Worm (Caenorhabditis elegans) whole organism, early embryonic: Measurements from ENCODE around the gene ZC178.2.

Experiments
- B0310.2 ChIP-seq: sonication (generic microtip); optimal IDR thresholded peaks from 2 replicates; lab custom pipeline; 2016; ENCODE audit warnings: mild to moderate bottlenecking, missing genetic modification characterization, missing compliant biosample characterization
- F13C5.2 ChIP-seq: sonication (generic microtip); optimal IDR thresholded peaks from 2 replicates; lab custom pipeline; 2017; ENCODE audit warnings: mild to moderate bottlenecking, missing genetic modification characterization, inconsistent platforms, missing compliant biosample characterization
- aly-1 ChIP-seq: sonication (generic microtip); optimal IDR thresholded peaks from 2 replicates; lab custom pipeline; 2016; ENCODE audit warnings: missing genetic modification characterization, missing compliant biosample characterization
- ama-1 ChIP-seq: fragments of 150-350 bp; optimal IDR thresholded peaks from 2 replicates; lab custom pipeline; 2014
- ceh-13 ChIP-seq: fragments of 200-800 bp; sonication (Bioruptor generic); optimal IDR thresholded peaks from 2 replicates; lab custom pipeline; 2018; ENCODE audit warnings: mild to moderate bottlenecking, missing genetic modification characterization, missing compliant biosample characterization
- ceh-36 ChIP-seq: sonication (generic microtip); optimal IDR thresholded peaks from 2 replicates; lab custom pipeline; 2016; ENCODE audit warnings: missing genetic modification characterization, inconsistent platforms, missing compliant biosample characterization
- ets-7 ChIP-seq: sonication (generic microtip); optimal IDR thresholded peaks from 2 replicates; lab custom pipeline; 2016; ENCODE audit warnings: missing genotype, missing genetic modification characterization, missing compliant biosample characterization
- flt-1 ChIP-seq: fragments of 200-800 bp; sonication (Bioruptor generic); IDR thresholded peaks from 2 replicates; pipeline ENCODE4 v1.3.6; 2022; ENCODE audit warnings: missing genetic modification characterization, missing compliant biosample characterization
- hmbx-1 ChIP-seq: sonication (generic microtip); optimal IDR thresholded peaks from 2 replicates; lab custom pipeline; 2016; ENCODE audit warnings: mild to moderate bottlenecking, missing genetic modification characterization, missing compliant biosample characterization
- hmg-4 ChIP-seq: fragments of 200-800 bp; sonication (Bioruptor generic); optimal IDR thresholded peaks from 2 replicates; lab custom pipeline; 2018; ENCODE audit warnings: mild to moderate bottlenecking, missing genetic modification characterization, missing compliant biosample characterization
- hnd-1 ChIP-seq: sonication (generic microtip); optimal IDR thresholded peaks from 2 replicates; lab custom pipeline; 2016; ENCODE audit warnings: missing genetic modification characterization, missing compliant biosample characterization
- pes-1 ChIP-seq: fragments of 200-800 bp; sonication (Bioruptor generic); IDR thresholded peaks from 2 replicates; pipeline ENCODE4 v1.3.6; 2022; ENCODE audit warnings: missing genetic modification reagents, missing genetic modification characterization, missing compliant biosample characterization
- scrt-1 ChIP-seq: fragments of 200-800 bp; sonication (Bioruptor generic); IDR thresholded peaks from 2 replicates; pipeline ENCODE4 v1.3.6; 2022; ENCODE audit warnings: missing genetic modification characterization, missing compliant biosample characterization
- sea-1 ChIP-seq: fragments of 200-800 bp; sonication (Bioruptor generic); conservative IDR thresholded peaks from 2 replicates; pipeline ENCODE4 v1.3.6; 2022; ENCODE audit warnings: missing genetic modification characterization, missing compliant biosample characterization
- tbx-11 ChIP-seq: fragments of 200-800 bp; sonication (Bioruptor generic); IDR thresholded peaks from 2 replicates; pipeline ENCODE4 v1.3.6; 2022; ENCODE audit warnings: missing genetic modification characterization, missing compliant biosample characterization
- tbx-37 ChIP-seq: fragments of 200-800 bp; sonication (Bioruptor generic); conservative IDR thresholded peaks from 2 replicates; pipeline ENCODE4 v1.3.6; 2022; ENCODE audit warnings: missing genetic modification reagents, missing genetic modification characterization, missing compliant biosample characterization
- tra-4 ChIP-seq: sonication (generic microtip); optimal IDR thresholded peaks from 2 replicates; lab custom pipeline; 2017; ENCODE audit warnings: missing genetic modification characterization, missing compliant biosample characterization

ZC178.2 gene

DNA sequence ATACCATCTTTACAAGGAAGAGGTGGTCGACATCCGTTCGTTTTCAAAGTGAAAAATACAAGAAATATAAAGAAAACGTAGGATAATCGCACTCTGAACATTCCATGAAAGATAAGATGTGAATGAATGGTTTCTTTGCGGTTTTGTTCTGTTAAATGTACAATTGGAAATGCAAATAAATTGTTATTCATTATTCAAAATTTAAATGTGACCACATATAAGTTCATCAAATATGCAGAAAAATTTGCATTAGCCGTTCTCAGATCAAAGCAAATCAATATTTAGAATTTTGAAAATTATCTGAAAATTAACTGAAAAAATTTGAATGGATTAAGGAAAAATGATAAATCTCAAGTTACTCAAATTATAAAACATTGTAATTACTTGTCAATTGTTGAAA, at the start of gene ZC178.2:
TSS of gene ZC178.2 (minus strand) at position 101 of the 400 bp plus-strand sequence.
- TF ChIP-seq B0310.2 (tag; lab: Kevin White, UChicago) (no peak), tbx-11 (no peak), sea-1 (no peak), hnd-1 (no peak), hmbx-1 (tag; lab: Kevin White, UChicago) (no peak), ceh-36 (no peak), ama-1 (no peak), flt-1 (GFP tag; lab: Robert Waterston, UW) (no peak), hmg-4 (GFP tag; lab: Kevin White, UChicago) (no peak)

DNA sequence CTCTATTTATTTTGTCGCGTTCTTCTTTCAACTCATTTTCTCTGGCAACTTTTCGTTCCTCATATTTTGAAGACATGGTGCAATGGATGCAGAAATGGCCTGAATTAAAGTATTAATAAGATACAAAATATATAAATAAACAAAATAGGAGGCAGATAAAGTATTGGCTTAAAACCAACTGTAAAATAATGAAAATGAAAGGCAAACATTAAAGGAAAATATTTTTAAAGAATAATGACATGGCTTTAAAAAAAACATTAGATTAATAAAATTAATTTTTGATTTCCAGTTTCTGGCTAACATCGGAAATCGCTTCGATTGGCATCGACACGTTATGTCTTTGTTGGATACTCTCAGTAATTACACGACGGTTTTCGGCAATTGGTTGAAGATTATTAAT, 48.6 kb upstream of the ZC178.2 start, which contains the start of gene ddn-1:
TSS of gene ddn-1 (minus strand) at position 101 of the 400 bp plus-strand sequence.
- TF ChIP-seq tbx-37 (GFP tag; lab: Robert Waterston, UW) (no peak), B0310.2 (tag; lab: Kevin White, UChicago) (no peak), aly-1 (tag; lab: Kevin White, UChicago) (no peak), ceh-36 (no peak), pes-1 (GFP tag; lab: Robert Waterston, UW) (no peak), F13C5.2 (tag; lab: Kevin White, UChicago) (no peak), hmbx-1 (tag; lab: Kevin White, UChicago) (no peak), ama-1 (no peak)

DNA sequence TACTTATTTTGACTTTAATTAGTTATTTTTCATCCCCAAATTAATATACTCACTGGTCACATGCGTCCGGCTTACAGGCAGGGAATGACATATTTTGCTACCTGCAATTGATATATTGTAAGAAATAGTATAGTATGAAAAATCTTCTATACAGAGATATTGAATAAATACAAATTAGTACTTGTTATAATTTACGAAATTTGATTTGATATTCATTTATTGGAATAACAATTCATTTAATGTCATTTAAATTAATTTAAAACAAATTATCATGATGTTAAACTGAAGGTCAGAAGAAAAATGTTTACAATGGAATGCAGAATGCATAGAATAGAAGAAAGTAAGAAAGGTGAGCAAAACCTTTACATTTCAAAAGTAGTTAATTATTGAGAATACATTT, 46.8 kb upstream of the ZC178.2 start, which contains the start of gene B0507.7:
TSS of gene B0507.7 (minus strand) at position 101 of the 400 bp plus-strand sequence.
- TF ChIP-seq ceh-36 (no peak), tra-4 (tag; lab: Kevin White, UChicago) (no peak), B0310.2 (tag; lab: Kevin White, UChicago) (no peak), hmg-4 (GFP tag; lab: Kevin White, UChicago) (no peak), aly-1 (tag; lab: Kevin White, UChicago) (no peak), ama-1 (no peak), hmbx-1 (tag; lab: Kevin White, UChicago) (no peak), hnd-1 (no peak), ceh-13 (GFP tag; lab: Kevin White, UChicago) (no peak), pes-1 (GFP tag; lab: Robert Waterston, UW) (no peak), F13C5.2 (tag; lab: Kevin White, UChicago) (no peak), tbx-11 (no peak), flt-1 (GFP tag; lab: Robert Waterston, UW) (no peak), sea-1 (no peak), scrt-1 (GFP tag; lab: Robert Waterston, UW) (no peak)

DNA sequence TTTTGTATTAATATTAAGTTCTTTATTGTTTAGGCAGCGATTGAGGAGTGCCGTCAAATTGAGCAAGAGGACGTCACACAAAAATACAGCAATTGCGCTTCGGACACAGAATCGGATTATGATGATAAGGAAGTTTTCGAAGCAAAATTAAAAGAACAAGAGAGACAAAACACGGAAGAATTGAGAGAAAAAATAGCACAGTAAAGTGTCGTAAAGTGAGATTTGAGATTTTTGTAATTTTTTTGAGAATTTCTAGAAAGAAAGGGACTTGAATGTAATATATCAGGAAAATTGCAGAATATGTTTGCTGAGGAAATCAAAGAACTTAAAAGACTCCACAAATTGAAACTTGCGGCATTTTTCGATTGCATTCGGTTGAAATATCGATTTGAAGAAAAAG, 42.9 kb upstream of the ZC178.2 start, which contains the start of gene B0507.4:
TSS of gene B0507.4 (plus strand) at position 301 of the 400 bp plus-strand sequence.
- no peak for TF ChIP-seq tra-4 (tag; lab: Kevin White, UChicago)
- no peak for TF ChIP-seq hmbx-1 (tag; lab: Kevin White, UChicago)
- TF ChIP-seq ama-1 = no peak
- TF ChIP-seq B0310.2 (tag; lab: Kevin White, UChicago) = no peak

DNA sequence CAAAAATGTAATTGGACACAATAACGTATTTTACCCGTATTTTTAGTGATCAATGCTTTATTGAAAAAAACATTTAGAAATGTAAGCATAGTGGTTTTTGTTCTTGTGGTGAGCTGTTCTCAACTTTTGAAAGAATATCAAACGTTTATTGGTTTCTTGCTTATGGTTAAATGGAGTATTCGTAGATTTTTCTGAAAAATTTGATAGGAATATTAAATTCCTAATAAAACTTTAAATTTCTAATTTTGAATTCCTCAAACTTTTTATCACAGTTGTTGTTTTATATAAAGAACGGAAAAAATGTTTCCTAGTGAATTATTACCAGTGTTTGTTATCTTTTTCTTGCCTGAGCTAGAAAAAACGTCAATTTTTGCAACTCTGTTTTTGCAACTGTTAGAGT, 41.6 kb upstream of the ZC178.2 start, which contains the start of gene B0507.5:
TSS of gene B0507.5 (plus strand) at position 301 of the 400 bp plus-strand sequence.
- TF ChIP-seq ets-7 = no peak
- no peak for TF ChIP-seq aly-1 (tag; lab: Kevin White, UChicago)
- TF ChIP-seq B0310.2 (tag; lab: Kevin White, UChicago) = no peak
- no peak for TF ChIP-seq tbx-11
- TF ChIP-seq hnd-1 = no peak
- TF ChIP-seq ama-1 = no peak
- TF ChIP-seq hmbx-1 (tag; lab: Kevin White, UChicago) = no peak
- no peak for TF ChIP-seq tra-4 (tag; lab: Kevin White, UChicago)
- TF ChIP-seq sea-1 = no peak
- no peak for TF ChIP-seq ceh-36

DNA sequence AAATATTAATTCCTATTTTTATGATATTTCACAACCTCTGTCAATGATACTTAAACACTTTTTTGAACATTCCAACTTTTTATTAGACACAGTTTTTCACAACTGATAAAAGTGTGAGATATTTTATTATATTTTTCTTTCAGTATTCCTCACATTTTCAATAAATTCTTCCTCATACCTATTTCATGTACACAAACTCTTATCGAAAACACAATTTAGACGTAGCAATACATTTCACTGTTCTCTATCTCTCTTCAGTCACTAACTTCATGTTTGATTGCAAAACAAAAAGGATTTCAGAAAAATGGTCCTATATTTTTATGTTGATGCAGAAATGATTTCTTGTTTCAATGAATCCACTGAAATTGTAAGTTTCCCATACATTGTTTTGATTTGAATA, 34.0 kb upstream of the ZC178.2 start, which contains the start of gene B0507.6:
TSS of gene B0507.6 (plus strand) at position 301 of the 400 bp plus-strand sequence.
- TF ChIP-seq ets-7 (no peak), hmg-4 (GFP tag; lab: Kevin White, UChicago) (no peak), sea-1 (no peak), tra-4 (tag; lab: Kevin White, UChicago) (no peak), aly-1 (tag; lab: Kevin White, UChicago) (no peak), scrt-1 (GFP tag; lab: Robert Waterston, UW) (no peak), ceh-13 (GFP tag; lab: Kevin White, UChicago) (no peak), B0310.2 (tag; lab: Kevin White, UChicago) (no peak)

DNA sequence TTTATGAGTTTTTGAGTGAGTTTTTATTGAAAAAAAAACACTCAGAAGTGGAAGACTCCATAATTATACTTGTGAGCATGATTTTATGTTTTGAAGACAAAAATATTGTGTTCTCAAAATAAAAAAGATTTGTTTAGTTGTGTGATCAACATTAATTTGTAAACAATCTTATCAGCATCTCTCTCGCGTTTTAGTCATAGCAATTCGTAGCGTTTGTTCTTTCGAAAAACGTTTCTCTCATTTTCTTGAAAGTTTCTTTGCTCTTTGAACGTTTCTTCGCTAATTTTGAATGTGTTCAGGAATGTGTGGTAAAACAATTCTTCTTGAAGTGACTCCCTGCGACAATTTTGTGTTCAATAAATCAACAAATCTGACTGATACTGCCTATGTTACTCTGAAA, 27.3 kb upstream of the ZC178.2 start, which contains the start of gene ZC196.2:
TSS of gene ZC196.2 (plus strand) at position 301 of the 400 bp plus-strand sequence.
- TF ChIP-seq sea-1 = no peak
- TF ChIP-seq flt-1 (GFP tag; lab: Robert Waterston, UW) = no peak
- no peak for TF ChIP-seq ets-7
- no peak for TF ChIP-seq hmg-4 (GFP tag; lab: Kevin White, UChicago)
- TF ChIP-seq tbx-37 (GFP tag; lab: Robert Waterston, UW) = no peak
- no peak for TF ChIP-seq F13C5.2 (tag; lab: Kevin White, UChicago)
- no peak for TF ChIP-seq ceh-13 (GFP tag; lab: Kevin White, UChicago)
- TF ChIP-seq tbx-11 = no peak
- TF ChIP-seq B0310.2 (tag; lab: Kevin White, UChicago) = no peak
- no peak for TF ChIP-seq aly-1 (tag; lab: Kevin White, UChicago)
- no peak for TF ChIP-seq pes-1 (GFP tag; lab: Robert Waterston, UW)
- TF ChIP-seq tra-4 (tag; lab: Kevin White, UChicago) = no peak
- TF ChIP-seq ama-1 = no peak
- TF ChIP-seq scrt-1 (GFP tag; lab: Robert Waterston, UW) = no peak
- no peak for TF ChIP-seq hmbx-1 (tag; lab: Kevin White, UChicago)
- no peak for TF ChIP-seq hnd-1
- no peak for TF ChIP-seq ceh-36

DNA sequence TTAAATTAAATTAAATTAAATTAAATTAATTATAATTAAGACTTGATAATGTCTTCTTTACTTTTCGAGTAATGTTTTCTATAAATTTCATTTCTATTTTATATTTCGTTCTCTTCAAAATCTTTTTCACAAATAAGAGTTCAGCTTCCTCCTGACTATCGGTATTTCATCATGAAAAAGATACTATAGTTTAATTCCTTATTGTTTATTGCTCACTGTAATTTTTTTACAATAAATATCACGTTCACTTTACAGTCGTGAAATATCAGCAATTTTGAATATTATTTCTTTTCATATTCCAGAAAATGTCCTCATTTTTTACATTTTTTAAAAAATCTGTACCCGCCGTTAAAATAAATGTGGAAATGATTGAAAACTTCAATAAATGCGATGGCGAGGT, 24.6 kb upstream of the ZC178.2 start, which contains the start of gene ZC196.3:
TSS of gene ZC196.3 (plus strand) at position 301 of the 400 bp plus-strand sequence.
- TF ChIP-seq B0310.2 (tag; lab: Kevin White, UChicago) = no peak
- TF ChIP-seq F13C5.2 (tag; lab: Kevin White, UChicago) = no peak
- no peak for TF ChIP-seq tbx-11
- TF ChIP-seq ets-7 = no peak
- no peak for TF ChIP-seq hmbx-1 (tag; lab: Kevin White, UChicago)
- TF ChIP-seq ama-1 = no peak
- no peak for TF ChIP-seq ceh-13 (GFP tag; lab: Kevin White, UChicago)
- no peak for TF ChIP-seq hnd-1
- no peak for TF ChIP-seq pes-1 (GFP tag; lab: Robert Waterston, UW)
